Fruit fly (Drosophila melanogaster) ovary, adult (tissue): Measurements from ENCODE around the gene msk.
A peak's percentile ranks its signal among the peaks of the same experiment; 100 is the strongest.

Experiments used
- CG17801 ChIP-seq: fragments of 200-800 bp; optimal IDR thresholded peaks from 2 replicates; lab custom pipeline; 2019; ENCODE audit warnings: missing biosample characterization, mild to moderate bottlenecking, missing genetic modification characterization, moderate library complexity; ENCODE audit not compliant: partially characterized antibody

Gene msk

DNA sequence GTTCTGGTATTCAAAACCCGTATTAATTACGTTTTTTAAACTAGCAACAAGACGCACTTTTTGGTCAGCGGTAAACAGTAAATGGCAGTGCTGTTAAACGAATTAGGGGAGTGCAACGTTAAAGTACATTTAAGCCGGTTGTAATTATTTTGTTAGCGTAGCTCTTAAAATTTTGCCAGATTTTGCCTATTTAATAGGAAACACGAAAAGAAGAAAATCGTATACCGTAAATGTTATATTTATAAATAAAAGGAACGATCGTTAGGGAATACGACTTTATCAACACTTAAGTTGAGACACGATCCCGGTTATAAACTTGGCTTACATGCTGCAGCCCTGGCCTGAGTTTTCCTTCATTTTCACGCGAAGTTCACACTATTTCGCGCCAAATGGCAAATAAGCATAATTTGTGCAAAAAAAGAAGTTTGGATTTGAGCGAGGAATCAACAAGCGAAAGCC lies 21.5 kb downstream of the msk start, which contains the start of the genes Setx and mus301:
Gene Setx (minus strand): TSS at position 51 of the 459 bp plus-strand sequence.
Gene mus301 (plus strand): TSS at position 361 of the 459 bp plus-strand sequence.
- peak; percentile 64 for TF ChIP-seq CG17801 (GFP tag; lab: Kevin White, UChicago)

DNA sequence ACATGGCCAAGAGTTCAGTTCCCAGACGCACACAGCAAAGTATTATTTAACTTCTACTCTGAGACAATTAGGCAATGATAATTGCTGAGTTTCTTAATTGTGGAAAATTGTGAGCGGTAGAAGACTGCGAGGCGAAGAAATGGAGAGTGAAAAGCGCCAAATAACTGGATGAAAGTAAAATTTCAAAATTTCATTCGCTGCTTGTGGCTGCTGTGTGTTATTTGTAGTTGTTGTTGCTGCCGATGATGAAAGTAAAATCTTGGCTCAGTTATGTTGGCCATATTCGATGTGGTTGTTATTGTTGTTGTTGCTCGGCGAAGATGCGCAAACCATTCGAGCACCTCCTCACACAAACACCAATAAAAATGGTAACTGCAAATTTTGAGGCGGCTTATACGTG lies 34.3 kb downstream of the msk start:
- TF ChIP-seq CG17801 (GFP tag; lab: Kevin White, UChicago), result no peak

DNA sequence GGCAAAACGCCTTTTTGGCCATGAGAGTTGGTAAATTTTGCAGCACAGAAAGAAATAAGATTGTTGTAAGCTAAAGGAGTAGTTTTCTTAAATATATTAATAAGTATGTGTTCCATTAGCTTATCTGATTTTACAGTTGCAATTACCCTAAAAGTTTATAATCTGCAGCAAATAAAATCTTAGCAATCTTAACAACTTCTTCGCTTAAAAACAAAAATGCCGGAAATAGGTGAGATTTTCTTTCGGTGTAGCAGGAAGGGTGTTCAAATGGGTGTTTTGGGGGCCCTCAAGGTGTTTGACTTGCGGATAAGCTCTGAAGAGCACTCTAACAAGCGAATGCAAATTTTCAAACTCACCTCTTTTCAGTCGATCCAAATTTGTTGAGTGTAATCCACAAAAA lies 34.8 kb downstream of the msk start:
- TF ChIP-seq CG17801 (GFP tag; lab: Kevin White, UChicago), result no peak

DNA sequence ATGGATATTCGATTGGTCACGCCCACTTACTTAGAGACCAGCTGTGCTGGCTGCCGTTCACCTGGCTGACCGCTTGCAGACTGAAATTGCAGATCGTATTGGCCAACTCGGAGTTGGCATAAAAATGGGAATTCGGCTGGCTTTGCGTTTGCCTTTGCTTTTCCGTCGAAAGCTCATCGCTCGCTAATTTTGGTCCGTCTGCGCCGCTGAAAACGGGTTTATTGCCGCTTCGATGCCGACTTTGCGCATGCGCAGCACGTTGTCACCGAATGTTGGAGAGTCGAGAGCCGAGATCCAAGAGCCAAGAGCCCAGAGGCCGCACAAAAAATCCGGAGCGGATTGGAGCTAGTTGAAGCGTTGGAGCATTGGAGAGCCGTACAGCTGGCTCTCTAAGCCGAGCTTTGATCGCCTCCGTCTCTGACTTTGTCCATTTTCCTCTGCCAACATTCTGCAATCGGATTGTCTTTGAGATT lies 35.8 kb downstream of the msk start, which contains the start of gene CG13676:
Gene CG13676 (minus strand): TSS at position 87 of the 473 bp plus-strand sequence.
- TF ChIP-seq CG17801 (GFP tag; lab: Kevin White, UChicago), result no peak

DNA sequence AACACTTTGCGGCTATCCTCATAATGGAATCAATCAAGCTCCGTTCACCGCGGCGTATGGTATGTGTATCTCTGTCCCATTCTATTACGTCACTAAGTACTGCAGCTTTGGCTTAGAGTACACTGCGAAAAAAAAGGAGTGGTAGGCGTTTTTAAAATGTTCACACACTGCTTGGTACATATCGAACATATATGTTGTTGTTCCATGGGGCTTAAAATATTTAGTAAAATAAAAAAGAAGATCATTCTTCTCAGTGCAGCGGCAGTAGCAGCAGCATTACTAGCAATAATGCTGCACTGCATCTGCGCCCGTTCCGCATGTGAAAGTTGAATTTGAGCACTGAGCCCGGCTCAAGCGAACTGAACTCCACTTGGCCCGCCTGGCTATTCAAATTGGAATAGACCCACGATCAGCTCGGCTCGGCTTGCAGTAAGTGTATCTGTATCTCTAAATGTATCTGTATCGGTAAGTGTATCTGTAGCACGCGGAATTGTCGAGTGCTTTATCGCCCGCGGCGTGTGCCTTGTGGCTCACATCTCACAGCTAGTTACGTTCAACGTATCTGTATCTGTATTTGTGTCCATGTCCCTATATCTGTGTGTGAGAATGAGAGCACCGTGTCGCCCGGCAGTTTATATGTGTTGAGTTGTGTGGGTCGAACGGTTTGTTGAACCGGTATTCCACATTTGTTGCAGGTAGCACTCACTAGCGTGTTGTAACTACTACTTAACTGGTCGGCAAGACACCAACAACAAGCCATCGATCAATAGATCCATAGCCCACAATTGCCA lies 37.4 kb downstream of the msk start:
- no peak for TF ChIP-seq CG17801 (GFP tag; lab: Kevin White, UChicago)

DNA sequence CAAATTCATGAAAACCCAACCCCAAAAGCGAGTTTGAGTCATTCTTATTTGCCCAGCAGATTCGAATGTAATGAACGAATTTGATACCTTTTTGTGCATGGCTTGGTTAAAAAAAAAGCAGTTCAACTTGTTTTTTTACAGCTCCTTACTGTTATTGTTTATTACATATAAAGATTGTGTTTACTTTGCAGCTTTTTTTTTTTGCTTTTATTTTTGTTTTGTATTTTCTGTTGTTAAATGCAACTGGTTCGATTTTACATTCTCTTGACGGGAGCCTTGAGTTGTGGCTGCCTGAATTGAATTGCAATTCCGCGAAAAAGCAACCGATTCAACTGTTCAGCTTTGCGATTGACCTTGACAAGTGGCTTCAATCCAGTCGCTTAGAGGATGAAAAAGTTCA lies 38.6 kb downstream of the msk start:
- TF ChIP-seq CG17801 (GFP tag; lab: Kevin White, UChicago), result no peak

DNA sequence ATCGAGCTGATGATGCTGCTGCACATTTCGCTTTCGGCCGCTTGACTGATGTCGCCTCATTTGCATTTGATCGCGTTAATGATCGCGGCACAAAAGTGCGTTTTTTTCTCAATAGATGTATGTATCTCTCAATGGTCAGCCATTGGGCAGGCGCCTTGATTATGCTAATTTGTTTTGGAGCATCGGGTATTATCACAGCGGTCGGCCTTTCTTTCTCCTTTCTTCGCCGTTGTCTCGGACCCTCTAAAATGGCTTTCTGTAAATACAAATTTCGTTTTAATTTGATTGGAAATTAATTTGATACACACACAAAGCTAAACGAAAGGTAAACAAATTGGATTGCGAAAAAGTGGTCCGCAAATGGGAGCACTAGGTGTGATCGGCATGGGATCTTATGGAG lies 39.3 kb downstream of the msk start:
- TF ChIP-seq CG17801 (GFP tag; lab: Kevin White, UChicago), result no peak

DNA sequence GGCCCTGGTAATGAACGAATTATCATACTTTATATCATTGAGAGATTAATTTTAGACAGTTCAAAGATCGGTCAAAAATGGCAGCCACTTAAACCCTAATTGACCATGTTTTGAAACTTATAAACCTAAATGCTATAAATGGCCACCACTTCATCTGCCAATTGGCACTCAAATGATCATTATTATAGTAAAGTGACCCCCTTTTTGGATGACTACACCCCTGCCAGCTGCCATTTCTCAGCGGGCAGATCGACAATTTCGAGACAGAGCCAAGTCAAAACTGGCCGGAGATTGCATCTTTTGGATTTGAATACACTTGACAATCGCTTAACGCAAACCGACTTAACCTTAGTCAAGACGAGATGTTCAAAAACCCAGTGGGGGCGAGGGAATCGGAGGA lies 40.2 kb downstream of the msk start:
- no peak for TF ChIP-seq CG17801 (GFP tag; lab: Kevin White, UChicago)

DNA sequence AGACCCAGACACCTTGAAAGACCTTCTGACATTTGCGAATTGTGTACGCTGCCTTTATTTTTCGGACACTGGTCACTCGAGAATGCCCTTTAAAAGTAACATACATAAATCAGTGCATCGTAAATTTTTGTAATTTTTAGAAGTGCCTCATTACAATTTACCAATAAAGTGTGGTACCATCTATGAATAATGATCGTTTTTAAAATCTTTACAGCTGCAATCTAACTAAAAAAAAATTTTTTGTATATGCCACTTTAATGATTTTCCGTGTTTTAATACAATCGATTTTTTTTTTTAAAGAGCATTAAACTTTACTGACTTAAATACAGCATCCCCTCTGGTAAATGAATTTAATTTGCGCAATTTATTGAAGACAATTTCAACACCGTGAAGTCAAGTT lies 41.1 kb downstream of the msk start:
- TF ChIP-seq CG17801 (GFP tag; lab: Kevin White, UChicago), result no peak

DNA sequence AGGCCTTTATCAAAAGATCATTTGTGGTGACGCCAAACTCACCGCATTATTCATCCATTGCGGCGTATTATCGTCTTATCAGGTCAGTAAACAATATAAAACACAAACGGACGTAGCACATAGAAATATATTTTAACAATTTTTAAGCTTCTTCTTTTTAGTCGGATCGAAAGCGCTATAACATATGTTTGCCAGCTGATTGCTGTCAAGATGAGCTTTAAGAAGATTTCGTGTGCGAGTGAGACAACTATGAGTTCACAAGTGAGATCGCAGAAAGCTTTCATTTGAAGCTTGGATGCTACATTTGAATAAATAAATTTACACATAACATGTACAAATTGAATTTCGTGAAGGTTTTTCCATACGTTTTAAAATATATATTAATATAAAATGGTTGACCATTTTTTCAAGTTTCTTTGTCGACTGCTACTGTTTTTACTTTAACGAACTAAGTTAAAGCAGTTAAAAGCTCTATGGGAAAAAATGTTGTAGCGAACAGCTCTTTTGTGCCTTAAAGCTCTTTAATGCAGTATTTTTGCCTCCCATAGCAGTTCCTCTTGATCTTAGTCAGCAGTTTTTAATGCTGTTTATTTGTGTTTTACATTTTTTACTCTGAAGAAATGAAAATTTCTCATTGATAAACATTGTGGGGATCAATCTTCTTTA lies 42.9 kb downstream of the msk start, which contains the start of gene CG42445:
Gene CG42445 (minus strand): TSS at position 186 of the 666 bp plus-strand sequence.
- TF ChIP-seq CG17801 (GFP tag; lab: Kevin White, UChicago), result peak; percentile 14

DNA sequence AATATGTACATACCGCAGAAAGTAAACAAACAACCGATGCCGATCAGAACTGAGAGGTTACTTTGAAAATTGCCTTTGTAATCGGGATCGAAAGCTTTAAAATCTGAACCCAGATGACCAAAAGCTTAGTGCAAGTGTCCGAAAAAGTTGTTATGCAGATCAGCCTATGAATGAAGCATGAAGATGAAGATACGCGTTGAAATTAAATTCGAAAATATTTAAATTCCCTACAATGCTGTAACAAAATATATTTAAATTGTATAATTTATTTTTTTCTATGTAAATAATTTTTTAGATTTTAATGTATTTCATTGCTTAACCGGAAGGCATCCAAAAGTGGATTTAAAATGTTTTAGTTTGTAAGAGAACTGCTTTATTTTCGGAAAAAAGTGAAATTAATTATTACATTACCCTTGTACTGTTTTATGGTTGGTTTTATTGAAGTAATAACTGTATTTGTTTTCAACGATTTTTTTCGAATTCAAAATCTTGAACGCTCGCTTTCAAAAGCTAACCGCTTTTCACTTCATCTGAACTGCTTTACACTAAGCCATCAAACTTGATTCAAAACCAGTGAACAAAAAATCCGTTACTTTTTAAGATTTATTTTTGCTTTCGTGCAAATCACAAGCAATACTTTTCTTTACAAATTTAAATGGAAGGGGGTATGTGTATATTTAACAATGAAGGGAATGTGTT lies 43.9 kb downstream of the msk start, which contains the start of gene CG43886:
Gene CG43886 (minus strand): TSS at position 51 of the 699 bp plus-strand sequence.
- no peak for TF ChIP-seq CG17801 (GFP tag; lab: Kevin White, UChicago)

DNA sequence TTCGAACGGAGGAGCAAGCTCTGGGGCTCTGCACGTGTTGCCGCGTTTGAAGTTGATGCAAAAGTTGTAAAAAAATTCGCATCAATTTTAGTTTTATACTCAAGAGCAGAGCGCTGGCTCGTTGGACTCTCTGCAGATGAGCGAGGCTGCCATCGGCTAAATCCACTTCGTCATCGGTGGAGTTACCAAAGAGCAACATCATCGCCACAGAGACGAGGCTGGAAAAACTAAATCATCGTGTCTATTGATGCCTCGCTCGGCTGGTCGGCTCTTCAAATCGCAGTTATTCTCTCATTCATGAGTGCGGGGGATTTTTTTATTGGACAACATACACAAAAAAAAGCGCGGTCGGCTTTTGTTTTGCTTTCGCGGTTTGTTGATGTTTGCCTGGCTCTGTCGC lies 49.5 kb downstream of the msk start, which contains the start of gene CG13675:
Gene CG13675 (minus strand): TSS at position 83 of the 400 bp plus-strand sequence.
- no peak for TF ChIP-seq CG17801 (GFP tag; lab: Kevin White, UChicago)
